Fruit fly (Drosophila melanogaster) whole organism, embryonic: ENCODE measurements around the gene Caf1-55.
A peak's percentile ranks its signal among the peaks of the same experiment; 100 is the strongest.

ENCODE experiments used
- Ada2b ChIP-seq: fragments of 200-800 bp; sonication (Bioruptor generic); IDR thresholded peaks from 2 replicates; pipeline ENCODE4 v1.3.6; 2022; ENCODE audit warnings: missing biosample characterization, missing genetic modification characterization
- Asciz ChIP-seq: fragments of 200-800 bp; sonication (Bioruptor generic); optimal IDR thresholded peaks from 2 replicates; lab custom pipeline; 2017; ENCODE audit warnings: missing biosample characterization, mild to moderate bottlenecking, missing genetic modification characterization, missing genetic modification reagents
- BEAF-32 ChIP-seq: fragments of 200-800 bp; sonication (Bioruptor generic); optimal IDR thresholded peaks from 3 replicates; lab custom pipeline; 2017; ENCODE audit warnings: missing biosample characterization, missing genetic modification characterization, mild to moderate bottlenecking, moderate library complexity, missing genetic modification reagents
- CG10321 ChIP-seq: fragments of 200-800 bp; sonication (Bioruptor generic); IDR thresholded peaks from 2 replicates; pipeline ENCODE4 v1.3.6; 2022; ENCODE audit warnings: missing biosample characterization, missing genetic modification characterization
- CG10543 ChIP-seq: fragments of 200-800 bp; sonication (Bioruptor generic); optimal IDR thresholded peaks from 3 replicates; lab custom pipeline; 2017; ENCODE audit warnings: missing biosample characterization, mild to moderate bottlenecking, missing genetic modification characterization, moderate library complexity
- CG14965 ChIP-seq: fragments of 200-800 bp; sonication (Bioruptor generic); optimal IDR thresholded peaks from 2 replicates; lab custom pipeline; 2016; ENCODE audit warnings: missing biosample characterization, missing genetic modification characterization, borderline replicate concordance
- CG17186 ChIP-seq: fragments of 200-800 bp; sonication (Bioruptor generic); optimal IDR thresholded peaks from 3 replicates; lab custom pipeline; 2017; ENCODE audit warnings: missing biosample characterization, missing genetic modification reagents, missing genetic modification characterization
- CG17361 ChIP-seq: fragments of 200-800 bp; sonication (Bioruptor generic); IDR thresholded peaks from 3 replicates; pipeline ENCODE4 v1.3.6; 2022; ENCODE audit warnings: missing biosample characterization, missing genetic modification characterization
- CG18011 ChIP-seq: fragments of 200-800 bp; sonication (Bioruptor generic); optimal IDR thresholded peaks from 2 replicates; lab custom pipeline; 2017; ENCODE audit warnings: missing biosample characterization, missing genetic modification characterization, mild to moderate bottlenecking, moderate library complexity, missing genotype
- CG2712 ChIP-seq: fragments of 200-800 bp; optimal IDR thresholded peaks from 3 replicates; lab custom pipeline; 2019; ENCODE audit warnings: missing biosample characterization, mild to moderate bottlenecking, missing genetic modification characterization, moderate library complexity
- CG30020 ChIP-seq: fragments of 200-800 bp; optimal IDR thresholded peaks from 2 replicates; lab custom pipeline; 2019; ENCODE audit warnings: missing biosample characterization, mild to moderate bottlenecking, missing genetic modification characterization, moderate library complexity
- CG31224 ChIP-seq: fragments of 200-800 bp; sonication (Bioruptor generic); IDR thresholded peaks from 2 replicates; pipeline ENCODE4 v1.3.6; 2022; ENCODE audit warnings: missing biosample characterization, missing genetic modification characterization
- CG33557 ChIP-seq: fragments of 200-800 bp; sonication (Bioruptor generic); optimal IDR thresholded peaks from 2 replicates; lab custom pipeline; 2019; ENCODE audit warnings: missing biosample characterization, mild to moderate bottlenecking, missing genetic modification characterization, moderate library complexity
- CG5245 ChIP-seq: fragments of 200-800 bp; sonication (Bioruptor generic); optimal IDR thresholded peaks from 3 replicates; lab custom pipeline; 2016; ENCODE audit warnings: missing biosample characterization, missing genetic modification characterization
- CG6272 ChIP-seq: fragments of 200-800 bp; sonication (Bioruptor generic); IDR thresholded peaks from 2 replicates; pipeline ENCODE4 v1.3.6; 2022; ENCODE audit warnings: missing biosample characterization, missing genetic modification characterization
- CG6689 ChIP-seq: fragments of 200-800 bp; sonication (Bioruptor generic); IDR thresholded peaks from 2 replicates; pipeline ENCODE4 v1.3.6; 2022; ENCODE audit warnings: missing biosample characterization, missing genetic modification characterization
- CG6854 ChIP-seq: fragments of 200-800 bp; sonication (Bioruptor generic); optimal IDR thresholded peaks from 3 replicates; lab custom pipeline; 2017; ENCODE audit warnings: missing biosample characterization, mild to moderate bottlenecking, missing genetic modification characterization
- CG7963 ChIP-seq: fragments of 200-800 bp; sonication (Bioruptor generic); IDR thresholded peaks from 3 replicates; pipeline ENCODE4 v1.3.6; 2022; ENCODE audit warnings: missing biosample characterization, missing genetic modification characterization; ENCODE audit not compliant: partially characterized antibody
- CG8290 ChIP-seq, 3 experiments: fragments of 200-800 bp; sonication (Bioruptor generic); optimal IDR thresholded peaks; 2 replicates each; lab custom pipeline; 2016 to 2019; ENCODE audit warnings: missing biosample characterization in 3 of 3, missing genetic modification characterization in 3 of 3, mild to moderate bottlenecking in 2 of 3, moderate library complexity in 1 of 3
- CG9876 ChIP-seq: fragments of 200-800 bp; sonication (Bioruptor generic); optimal IDR thresholded peaks from 2 replicates; lab custom pipeline; 2016; ENCODE audit warnings: missing biosample characterization, missing genetic modification characterization
- Chrac-16 ChIP-seq: fragments of 200-800 bp; sonication (Bioruptor generic); optimal IDR thresholded peaks from 3 replicates; lab custom pipeline; 2016; ENCODE audit warnings: missing biosample characterization, missing genetic modification characterization
- Dad ChIP-seq: fragments of 200-800 bp; sonication (Bioruptor generic); optimal IDR thresholded peaks from 3 replicates; lab custom pipeline; 2016; ENCODE audit warnings: missing biosample characterization, missing genetic modification characterization
- Dek ChIP-seq: fragments of 200-800 bp; sonication (Bioruptor generic); optimal IDR thresholded peaks from 3 replicates; lab custom pipeline; 2019; ENCODE audit warnings: missing biosample characterization, mild to moderate bottlenecking, missing genetic modification characterization, moderate library complexity
- Dll ChIP-seq: fragments of 200-800 bp; sonication (Bioruptor generic); IDR thresholded peaks from 4 replicates; pipeline ENCODE4 v1.3.6; 2022; ENCODE audit warnings: missing biosample characterization, missing genetic modification characterization; ENCODE audit not compliant: partially characterized antibody
- Fer3 ChIP-seq: fragments of 200-800 bp; sonication (Bioruptor generic); optimal IDR thresholded peaks from 2 replicates; lab custom pipeline; 2018; ENCODE audit warnings: missing biosample characterization, mild to moderate bottlenecking, missing genetic modification characterization, moderate library complexity
- HLH4C ChIP-seq: fragments of 200-800 bp; sonication (Bioruptor generic); IDR thresholded peaks from 3 replicates; pipeline ENCODE4 v1.3.6; 2022; ENCODE audit warnings: missing biosample characterization, missing genetic modification characterization; ENCODE audit not compliant: partially characterized antibody
- HLHmδ ChIP-seq: fragments of 200-800 bp; sonication (Bioruptor generic); optimal IDR thresholded peaks from 2 replicates; lab custom pipeline; 2018; ENCODE audit warnings: missing biosample characterization, mild to moderate bottlenecking, missing genetic modification characterization, moderate library complexity
- Hmx ChIP-seq: fragments of 200-800 bp; sonication (Bioruptor generic); optimal IDR thresholded peaks from 2 replicates; lab custom pipeline; 2016; ENCODE audit warnings: missing biosample characterization, missing genetic modification characterization
- Hsf ChIP-seq: fragments of 200-800 bp; sonication (Bioruptor generic); optimal IDR thresholded peaks from 3 replicates; lab custom pipeline; 2016; ENCODE audit warnings: missing biosample characterization, missing genetic modification characterization
- Kr ChIP-seq: fragments of 200-800 bp; sonication (Bioruptor generic); optimal IDR thresholded peaks from 2 replicates; lab custom pipeline; 2017; ENCODE audit warnings: missing biosample characterization, mild to moderate bottlenecking, missing genetic modification characterization
- Mad ChIP-seq: fragments of 200-800 bp; sonication (Bioruptor generic); optimal IDR thresholded peaks from 2 replicates; lab custom pipeline; 2016; ENCODE audit warnings: missing biosample characterization, missing genetic modification characterization
- Max ChIP-seq: fragments of 200-800 bp; sonication (Bioruptor generic); optimal IDR thresholded peaks from 2 replicates; lab custom pipeline; 2016; ENCODE audit warnings: missing biosample characterization, mild to moderate bottlenecking, missing genetic modification characterization
- Sin3A ChIP-seq: fragments of >200 bp; optimal IDR thresholded peaks from 2 replicates; lab custom pipeline; 2018
- az2 ChIP-seq: fragments of 200-800 bp; sonication (Bioruptor generic); optimal IDR thresholded peaks from 3 replicates; lab custom pipeline; 2016; ENCODE audit warnings: missing biosample characterization, missing genetic modification characterization
- bcd ChIP-seq: fragments of 200-800 bp; sonication (Bioruptor generic); optimal IDR thresholded peaks from 2 replicates; lab custom pipeline; 2017; ENCODE audit warnings: missing biosample characterization, mild to moderate bottlenecking, missing genetic modification characterization
- chn ChIP-seq: fragments of 200-800 bp; sonication (Bioruptor generic); optimal IDR thresholded peaks from 2 replicates; lab custom pipeline; 2016; ENCODE audit warnings: missing biosample characterization, missing genetic modification characterization
- crol ChIP-seq: fragments of 200-800 bp; sonication (Bioruptor generic); IDR thresholded peaks from 2 replicates; pipeline ENCODE4 v1.3.6; 2022; ENCODE audit warnings: missing biosample characterization, missing genetic modification characterization
- dati ChIP-seq: fragments of 200-800 bp; sonication (Bioruptor generic); IDR thresholded peaks from 2 replicates; pipeline ENCODE4 v1.3.6; 2022; ENCODE audit warnings: missing biosample characterization, missing genetic modification characterization
- gce ChIP-seq: fragments of 200-800 bp; sonication (Bioruptor generic); IDR thresholded peaks from 3 replicates; pipeline ENCODE4 v1.3.6; 2022; ENCODE audit warnings: missing biosample characterization, missing genetic modification characterization
- hb ChIP-seq: fragments of 200-800 bp; sonication (Bioruptor generic); IDR thresholded peaks from 3 replicates; pipeline ENCODE4 v1.3.6; 2022; ENCODE audit warnings: missing biosample characterization, missing genetic modification characterization; ENCODE audit not compliant: partially characterized antibody
- her ChIP-seq: fragments of 200-800 bp; sonication (Bioruptor generic); optimal IDR thresholded peaks from 2 replicates; lab custom pipeline; 2016; ENCODE audit warnings: missing biosample characterization, missing genetic modification characterization
- jumu ChIP-seq: fragments of 200-800 bp; sonication (Bioruptor generic); optimal IDR thresholded peaks from 3 replicates; lab custom pipeline; 2016; ENCODE audit warnings: missing biosample characterization, missing genetic modification characterization
- nom ChIP-seq: fragments of 200-800 bp; sonication (Bioruptor generic); optimal IDR thresholded peaks from 2 replicates; lab custom pipeline; 2017; ENCODE audit warnings: missing biosample characterization, missing genetic modification characterization, mild to moderate bottlenecking, moderate library complexity, missing genetic modification reagents
- oc ChIP-seq: fragments of 200-800 bp; sonication (Bioruptor generic); optimal IDR thresholded peaks from 2 replicates; lab custom pipeline; 2018; ENCODE audit warnings: missing biosample characterization, mild to moderate bottlenecking, missing genetic modification characterization, moderate library complexity
- peb ChIP-seq: fragments of 200-800 bp; sonication (Bioruptor generic); IDR thresholded peaks from 2 replicates; pipeline ENCODE4 v1.3.6; 2022; ENCODE audit warnings: missing biosample characterization, missing genetic modification characterization
- pros ChIP-seq: fragments of 200-800 bp; sonication (Bioruptor generic); optimal IDR thresholded peaks from 3 replicates; lab custom pipeline; 2019; ENCODE audit warnings: missing biosample characterization, mild to moderate bottlenecking, missing genetic modification characterization, moderate library complexity
- ro ChIP-seq: fragments of 200-800 bp; sonication (Bioruptor generic); IDR thresholded peaks from 2 replicates; pipeline ENCODE4 v1.3.6; 2022; ENCODE audit warnings: missing biosample characterization, missing genetic modification characterization
- sim ChIP-seq: fragments of 200-800 bp; sonication (Bioruptor generic); IDR thresholded peaks from 2 replicates; pipeline ENCODE4 v1.3.6; 2022; ENCODE audit warnings: missing biosample characterization, missing genetic modification characterization
- sima ChIP-seq: fragments of 200-800 bp; sonication (Bioruptor generic); optimal IDR thresholded peaks from 2 replicates; lab custom pipeline; 2016; ENCODE audit warnings: missing biosample characterization, missing genetic modification characterization
- tll ChIP-seq, 2 experiments: fragments of 200-800 bp in 1 of 2; fragments of >200 bp in 1 of 2; sonication (Bioruptor generic) in 1 of 2; optimal IDR thresholded peaks; 2 replicates each; lab custom pipeline; 2017 to 2019; ENCODE audit warnings: missing biosample characterization in 2 of 2, missing genetic modification characterization in 2 of 2, mild to moderate bottlenecking in 1 of 2, moderate library complexity in 1 of 2
- zen2 ChIP-seq: fragments of 200-800 bp; sonication (Bioruptor generic); IDR thresholded peaks from 3 replicates; pipeline ENCODE4 v1.3.6; 2022; ENCODE audit warnings: missing biosample characterization, missing genetic modification characterization; ENCODE audit not compliant: partially characterized antibody

Caf1-55 gene

dm6 chr3R:15206273-15206672 lies 19.1 kb upstream of the Caf1-55 start, which contains the start of gene Spn88Ea (continued):
- TF ChIP-seq CG5245 (no peak), CG30020 (tag; lab: Kevin White, UChicago) (no peak), Ada2b (GFP tag; lab: Robert Waterston, UW) (no peak), crol (GFP tag; lab: Robert Waterston, UW) (no peak), pros (GFP tag; lab: Kevin White, UChicago) (no peak), CG9876 (GFP tag; lab: Kevin White, UChicago) (no peak), CG31224 (GFP tag; lab: Robert Waterston, UW) (no peak), nom (GFP tag; lab: Kevin White, UChicago) (peak; percentile 15), jumu (GFP tag; lab: Kevin White, UChicago) (no peak), CG10321 (no peak), her (no peak), CG17361 (GFP tag; lab: Robert Waterston, UW) (no peak), CG18011 (GFP tag; lab: Kevin White, UChicago) (no peak), CG7963 (GFP tag; lab: Robert Waterston, UW) (0 out of 3 replicates have a peak, but pooled peaks have one; percentile 47), sim (GFP tag; lab: Robert Waterston, UW) (no peak), CG14965 (GFP tag; lab: Kevin White, UChicago) (no peak), Mad (GFP tag; lab: Kevin White, UChicago) (no peak), Dek (no peak), sima (GFP tag; lab: Kevin White, UChicago) (no peak), Fer3 (tag; lab: Kevin White, UChicago) (no peak), Kr (GFP tag; lab: Kevin White, UChicago) (no peak), ro (GFP tag; lab: Robert Waterston, UW) (no peak), chn (GFP tag; lab: Kevin White, UChicago) (no peak), CG17186 (GFP tag; lab: Kevin White, UChicago) (peak; percentile 35), CG33557 (GFP tag; lab: Kevin White, UChicago) (no peak), Dll (GFP tag; lab: Robert Waterston, UW) (0 out of 4 replicates have a peak, but pooled peaks have one; percentile 29), peb (GFP tag; lab: Robert Waterston, UW) (no peak), CG10543 (GFP tag; lab: Kevin White, UChicago) (no peak), Hsf (GFP tag; lab: Kevin White, UChicago) (no peak), Hmx (GFP tag; lab: Kevin White, UChicago) (no peak), Sin3A (lab: Kevin White, UChicago) (no peak), Asciz (no peak), HLH4C (GFP tag; lab: Robert Waterston, UW) (peak; percentile 55), az2 (no peak), hb (no peak), gce (GFP tag; lab: Robert Waterston, UW) (no peak), dati (no peak), CG2712 (no peak), CG6272 (GFP tag; lab: Robert Waterston, UW) (no peak), zen2 (no peak), bcd (GFP tag; lab: Kevin White, UChicago) (no peak), Max (GFP tag; lab: Kevin White, UChicago) (no peak), BEAF-32 (peak; percentile 40), HLHmδ (GFP tag; lab: Kevin White, UChicago) (no peak), Chrac-16 (GFP tag; lab: Kevin White, UChicago) (no peak), oc (tag; lab: Kevin White, UChicago) (peak; percentile 65), CG8290 (GFP tag; optimal IDR thresholded peaks at IDR 0.05; lab: Kevin White, UChicago) (no peak), CG8290 (tag; optimal IDR thresholded peaks at IDR 0.05; lab: Kevin White, UChicago) (peak in 1 of 2 experiments; percentile 57), CG6854 (GFP tag; lab: Kevin White, UChicago) (no peak), tll (GFP tag; optimal IDR thresholded peaks at IDR 0.05; lab: Kevin White, UChicago) (no peak), CG6689 (GFP tag; lab: Robert Waterston, UW) (0 out of 2 replicates have a peak, but pooled peaks have one; percentile 5), Dad (GFP tag; lab: Kevin White, UChicago) (no peak)
